Worm (Caenorhabditis elegans) whole organism, L2 larva: ENCODE results near the gene clp-6.

Experiments used
- Y55F3AM.14 ChIP-seq: fragments of 200-800 bp; sonication (Bioruptor generic); optimal IDR thresholded peaks from 2 replicates; lab custom pipeline; 2018; ENCODE audit warnings: mild to moderate bottlenecking, missing genetic modification characterization, missing compliant biosample characterization
- ama-1 ChIP-seq: fragments of 150-350 bp; optimal IDR thresholded peaks from 2 replicates; lab custom pipeline; 2018; ENCODE audit warnings: inconsistent platforms
- dmd-4 ChIP-seq: sonication (generic microtip); optimal IDR thresholded peaks from 2 replicates; lab custom pipeline; 2017; ENCODE audit warnings: missing biosample characterization, missing genetic modification characterization
- elt-1 ChIP-seq: fragments of 150-350 bp; optimal IDR thresholded peaks from 2 replicates; lab custom pipeline; 2014; ENCODE audit warnings: missing biosample characterization, missing genetic modification characterization
- elt-3 ChIP-seq: sonication (generic microtip); optimal IDR thresholded peaks from 2 replicates; lab custom pipeline; 2017; ENCODE audit warnings: missing biosample characterization, missing genetic modification characterization
- lin-13 ChIP-seq: fragments of 150-350 bp; optimal IDR thresholded peaks from 2 replicates; lab custom pipeline; 2014; ENCODE audit warnings: missing biosample characterization, missing genetic modification reagents, missing genetic modification characterization
- mab-5 ChIP-seq: fragments of 150-350 bp; optimal IDR thresholded peaks from 2 replicates; lab custom pipeline; 2014; ENCODE audit warnings: missing biosample characterization, missing genetic modification characterization
- nhr-10 ChIP-seq: sonication (generic microtip); optimal IDR thresholded peaks from 2 replicates; lab custom pipeline; 2017; ENCODE audit warnings: missing biosample characterization, missing genetic modification characterization
- nhr-237 ChIP-seq: fragments of 150-350 bp; optimal IDR thresholded peaks from 2 replicates; lab custom pipeline; 2014; ENCODE audit warnings: missing biosample characterization, missing genetic modification characterization
- snpc-4 ChIP-seq: fragments of 150-350 bp; optimal IDR thresholded peaks from 2 replicates; lab custom pipeline; 2014; ENCODE audit warnings: missing biosample characterization, missing genetic modification characterization
- unc-62 ChIP-seq: fragments of 150-350 bp; optimal IDR thresholded peaks from 2 replicates; lab custom pipeline; 2014; ENCODE audit warnings: missing biosample characterization, missing genetic modification reagents, missing genetic modification characterization

DNA sequence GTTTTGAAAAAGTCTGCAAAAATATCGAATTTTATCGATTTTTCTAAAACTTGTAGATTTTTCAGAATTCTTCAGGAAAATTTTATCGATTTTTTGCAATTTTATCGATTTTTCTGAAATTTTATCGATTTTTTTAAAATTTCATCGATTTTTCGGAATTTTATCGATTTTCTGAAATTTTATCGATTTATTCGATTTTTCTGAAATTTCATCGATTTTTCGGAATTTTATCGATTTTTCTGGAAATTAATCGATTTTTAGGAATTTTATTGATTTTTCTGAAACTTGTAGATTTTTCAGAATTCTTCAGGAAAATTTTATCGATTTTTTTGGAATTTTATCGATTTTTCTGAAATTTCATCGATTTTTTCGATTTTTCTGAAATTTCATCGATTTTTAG lies 26.7 kb downstream of the clp-6 start:
- no peak for TF ChIP-seq ama-1 (lab: Kevin White, UChicago)
- no peak for TF ChIP-seq snpc-4 (tag; lab: Kevin White, UChicago)
- no peak for TF ChIP-seq unc-62 (GFP tag; lab: Kevin White, UChicago)
- TF ChIP-seq Y55F3AM.14 (GFP tag; lab: Kevin White, UChicago), result no peak
- no peak for TF ChIP-seq nhr-237 (tag; lab: Kevin White, UChicago)
- TF ChIP-seq elt-3 (tag; lab: Kevin White, UChicago), result no peak
- no peak for TF ChIP-seq elt-1 (tag; lab: Kevin White, UChicago)
- TF ChIP-seq dmd-4, result no peak
- no peak for TF ChIP-seq lin-13 (GFP tag; lab: Kevin White, UChicago)
- no peak for TF ChIP-seq mab-5 (tag; lab: Kevin White, UChicago)
- no peak for TF ChIP-seq nhr-10
